Worm (Caenorhabditis elegans) whole organism, L3 larva: ENCODE measurements around the gene C05C8.7.

Experiments used
- R02D3.7 ChIP-seq: fragments of 150-350 bp; optimal IDR thresholded peaks from 2 replicates; lab custom pipeline; 2014; ENCODE audit warnings: missing biosample characterization, missing genetic modification characterization
- aly-2 ChIP-seq: fragments of 150-350 bp; optimal IDR thresholded peaks from 2 replicates; lab custom pipeline; 2014; ENCODE audit warnings: missing biosample characterization, missing genetic modification characterization
- ama-1 ChIP-seq: fragments of 150-350 bp; optimal IDR thresholded peaks from 2 replicates; lab custom pipeline; 2018
- ceh-16 ChIP-seq: sonication (generic microtip); optimal IDR thresholded peaks from 2 replicates; lab custom pipeline; 2017; ENCODE audit warnings: missing biosample characterization, missing genetic modification characterization
- ceh-28 ChIP-seq: fragments of 150-350 bp; optimal IDR thresholded peaks from 2 replicates; lab custom pipeline; 2014; ENCODE audit warnings: missing biosample characterization, missing genetic modification reagents, missing genetic modification characterization
- ceh-82 ChIP-seq: fragments of 150-350 bp; optimal IDR thresholded peaks from 2 replicates; lab custom pipeline; 2014; ENCODE audit warnings: missing biosample characterization, missing genetic modification characterization
- ceh-9 ChIP-seq: sonication (generic microtip); optimal IDR thresholded peaks from 2 replicates; lab custom pipeline; 2018; ENCODE audit warnings: missing biosample characterization, missing genetic modification characterization
- daf-12 ChIP-seq: fragments of 150-350 bp; optimal IDR thresholded peaks from 2 replicates; lab custom pipeline; 2014; ENCODE audit warnings: missing biosample characterization, missing genetic modification reagents, missing genetic modification characterization
- egl-5 ChIP-seq: fragments of 150-350 bp; optimal IDR thresholded peaks from 2 replicates; lab custom pipeline; 2017; ENCODE audit warnings: missing biosample characterization, missing genetic modification reagents, missing genetic modification characterization, inconsistent platforms
- elt-1 ChIP-seq: fragments of 150-350 bp; optimal IDR thresholded peaks from 2 replicates; lab custom pipeline; 2014; ENCODE audit warnings: missing biosample characterization, missing genetic modification characterization
- elt-2 ChIP-seq: sonication (generic microtip); optimal IDR thresholded peaks from 2 replicates; lab custom pipeline; 2016; ENCODE audit warnings: missing genetic modification reagents, mild to moderate bottlenecking, missing genetic modification characterization, missing compliant biosample characterization
- elt-3 ChIP-seq, 3 experiments: fragments of 150-350 bp in 1 of 3; sonication (generic microtip) in 2 of 3; optimal IDR thresholded peaks; 2 replicates in 2 of 3; 4 replicates in 1 of 3; lab custom pipeline; 2014 to 2017; ENCODE audit warnings: missing biosample characterization in 3 of 3, missing genetic modification characterization in 3 of 3
- eor-1 ChIP-seq, 2 experiments: fragments of 150-350 bp; optimal IDR thresholded peaks; 2 replicates each; lab custom pipeline; 2014 to 2018; ENCODE audit warnings: missing biosample characterization in 2 of 2, missing genetic modification characterization in 2 of 2
- fkh-2 ChIP-seq: fragments of 150-350 bp; optimal IDR thresholded peaks from 2 replicates; lab custom pipeline; 2014; ENCODE audit warnings: missing biosample characterization, missing genetic modification reagents, missing genetic modification characterization
- fos-1 ChIP-seq: fragments of 150-350 bp; optimal IDR thresholded peaks from 2 replicates; lab custom pipeline; 2014; ENCODE audit warnings: missing biosample characterization, missing genetic modification characterization
- hmg-11 ChIP-seq: sonication (generic microtip); optimal IDR thresholded peaks from 2 replicates; lab custom pipeline; 2016; ENCODE audit warnings: missing genetic modification characterization, missing compliant biosample characterization
- lin-15B ChIP-seq: fragments of 150-350 bp; optimal IDR thresholded peaks from 2 replicates; lab custom pipeline; 2014; ENCODE audit warnings: missing biosample characterization, missing genetic modification characterization
- lin-39 ChIP-seq: fragments of 150-350 bp; optimal IDR thresholded peaks from 2 replicates; lab custom pipeline; 2018; ENCODE audit warnings: missing biosample characterization, missing genetic modification reagents, missing genetic modification characterization
- lsy-12 ChIP-seq: sonication (generic microtip); optimal IDR thresholded peaks from 2 replicates; lab custom pipeline; 2016; ENCODE audit warnings: mild to moderate bottlenecking, missing genetic modification characterization, missing compliant biosample characterization
- mml-1 ChIP-seq: fragments of 150-350 bp; sonication (generic microtip); optimal IDR thresholded peaks from 3 replicates; lab custom pipeline; 2014; ENCODE audit warnings: missing biosample characterization, missing genetic modification characterization
- nfya-1 ChIP-seq: sonication (generic microtip); optimal IDR thresholded peaks from 2 replicates; lab custom pipeline; 2017; ENCODE audit warnings: missing genetic modification characterization, mild to moderate bottlenecking, missing compliant biosample characterization, antibody characterized with exemption, moderate library complexity; ENCODE audit not compliant: insufficient read depth
- nhr-11 ChIP-seq: fragments of 150-350 bp; optimal IDR thresholded peaks from 2 replicates; lab custom pipeline; 2014; ENCODE audit warnings: missing biosample characterization, missing genetic modification characterization
- nhr-12 ChIP-seq: fragments of 150-350 bp; optimal IDR thresholded peaks from 2 replicates; lab custom pipeline; 2014; ENCODE audit warnings: missing biosample characterization, missing genetic modification characterization
- nhr-23 ChIP-seq: fragments of 150-350 bp; optimal IDR thresholded peaks from 2 replicates; lab custom pipeline; 2014; ENCODE audit warnings: missing biosample characterization, missing genetic modification reagents, missing genetic modification characterization
- nhr-237 ChIP-seq: fragments of 150-350 bp; optimal IDR thresholded peaks from 2 replicates; lab custom pipeline; 2014; ENCODE audit warnings: missing biosample characterization, missing genetic modification characterization
- nhr-25 ChIP-seq: sonication (generic microtip); optimal IDR thresholded peaks from 2 replicates; lab custom pipeline; 2017; ENCODE audit warnings: missing biosample characterization, missing genetic modification characterization
- nhr-28 ChIP-seq: fragments of 150-350 bp; optimal IDR thresholded peaks from 2 replicates; lab custom pipeline; 2014; ENCODE audit warnings: missing biosample characterization, missing genetic modification characterization
- nhr-43 ChIP-seq: sonication (generic microtip); optimal IDR thresholded peaks from 2 replicates; lab custom pipeline; 2016; ENCODE audit warnings: mild to moderate bottlenecking, missing genetic modification characterization, missing compliant biosample characterization; ENCODE audit not compliant: poor library complexity, severe bottlenecking
- nhr-76 ChIP-seq: fragments of 150-350 bp; sonication (generic microtip); optimal IDR thresholded peaks from 5 replicates; lab custom pipeline; 2014; ENCODE audit warnings: missing biosample characterization, missing genetic modification characterization
- nhr-77 ChIP-seq: fragments of 150-350 bp; optimal IDR thresholded peaks from 2 replicates; lab custom pipeline; 2014; ENCODE audit warnings: missing biosample characterization, missing genetic modification characterization
- pha-4 ChIP-seq: fragments of 150-350 bp; optimal IDR thresholded peaks from 2 replicates; lab custom pipeline; 2014; ENCODE audit warnings: missing biosample characterization, missing genetic modification reagents, missing genetic modification characterization
- pqm-1 ChIP-seq: fragments of 150-350 bp; optimal IDR thresholded peaks from 2 replicates; lab custom pipeline; 2017; ENCODE audit warnings: missing biosample characterization, missing genetic modification characterization, inconsistent platforms
- sea-2 ChIP-seq: fragments of 150-350 bp; sonication (generic microtip); optimal IDR thresholded peaks from 4 replicates; lab custom pipeline; 2014; ENCODE audit warnings: missing biosample characterization, missing genetic modification reagents, missing genetic modification characterization
- skn-1 ChIP-seq: fragments of 150-350 bp; optimal IDR thresholded peaks from 2 replicates; lab custom pipeline; 2014; ENCODE audit warnings: missing biosample characterization, missing genetic modification characterization
- snpc-4 ChIP-seq: fragments of 150-350 bp; optimal IDR thresholded peaks from 2 replicates; lab custom pipeline; 2014; ENCODE audit warnings: missing biosample characterization, missing genetic modification characterization
- tbx-2 ChIP-seq: sonication (generic microtip); optimal IDR thresholded peaks from 2 replicates; lab custom pipeline; 2016; ENCODE audit warnings: mild to moderate bottlenecking, missing genetic modification characterization, missing compliant biosample characterization
- zag-1 ChIP-seq: fragments of 150-350 bp; optimal IDR thresholded peaks from 2 replicates; lab custom pipeline; 2014; ENCODE audit warnings: missing biosample characterization, missing genetic modification characterization
- ztf-4 ChIP-seq: fragments of 150-350 bp; optimal IDR thresholded peaks from 2 replicates; lab custom pipeline; 2014; ENCODE audit warnings: missing biosample characterization, missing genetic modification characterization

The C05C8.7 gene

ce11 chrV:7237133-7237532 lies 9.7 kb downstream of the C05C8.7 start, which contains the start of gene hyls-1:
hyls-1 (plus strand) TSS chrV:7237381.
- TF ChIP-seq pqm-1 (tag; lab: Kevin White, UChicago) (peak; percentile 31), R02D3.7 (tag; lab: Kevin White, UChicago) (peak; percentile 69), fos-1 (no peak), skn-1 (tag; lab: Kevin White, UChicago) (peak; percentile 37), nhr-28 (no peak), ama-1 (lab: Kevin White, UChicago) (peak; percentile 32), pha-4 (tag; lab: Kevin White, UChicago) (peak; percentile 96), elt-2 (tag; lab: Kevin White, UChicago) (peak; percentile 51), snpc-4 (tag; lab: Kevin White, UChicago) (peak; percentile 57), lin-39 (peak; percentile 56), nhr-43 (tag; lab: Kevin White, UChicago) (peak; percentile 92), ceh-28 (tag; lab: Kevin White, UChicago) (peak; percentile 65), lsy-12 (tag; lab: Kevin White, UChicago) (no peak), nfya-1 (tag; lab: Kevin White, UChicago) (peak; percentile 91), nhr-25 (tag; lab: Kevin White, UChicago) (peak; percentile 80), nhr-23 (tag; lab: Kevin White, UChicago) (peak; percentile 94), lin-15B (tag; lab: Kevin White, UChicago) (peak; percentile 92), hmg-11 (tag; lab: Kevin White, UChicago) (peak; percentile 86), elt-3 (tag; optimal IDR thresholded peaks at IDR 0.05; lab: Kevin White, UChicago) (no peak), egl-5 (tag; lab: Kevin White, UChicago) (peak; percentile 95), ceh-82 (tag; lab: Kevin White, UChicago) (peak; percentile 57), aly-2 (tag; lab: Kevin White, UChicago) (no peak)

ce11 chrV:7237094-7237132 lies 9.9 kb downstream of the C05C8.7 start, which contains the start of gene hpo-9:
hpo-9 (minus strand) TSS chrV:7237130.
- TF ChIP-seq zag-1 (tag; lab: Kevin White, UChicago) (no peak), nhr-237 (no peak), ztf-4 (tag; lab: Kevin White, UChicago) (no peak), lsy-12 (tag; lab: Kevin White, UChicago) (no peak), nhr-11 (tag; lab: Kevin White, UChicago) (no peak), mml-1 (no peak), nhr-43 (tag; lab: Kevin White, UChicago) (no peak), sea-2 (GFP tag; lab: Kevin White, UChicago) (no peak), nhr-12 (tag; lab: Kevin White, UChicago) (no peak), ama-1 (lab: Kevin White, UChicago) (no peak), aly-2 (tag; lab: Kevin White, UChicago) (no peak), skn-1 (tag; lab: Kevin White, UChicago) (no peak), ceh-28 (tag; lab: Kevin White, UChicago) (no peak), nhr-76 (tag; lab: Kevin White, UChicago) (no peak), eor-1 (tag; optimal IDR thresholded peaks at IDR 0.05; lab: Kevin White, UChicago) (no peak), ceh-82 (tag; lab: Kevin White, UChicago) (no peak), nhr-23 (tag; lab: Kevin White, UChicago) (no peak), nhr-25 (tag; lab: Kevin White, UChicago) (no peak), elt-3 (tag; optimal IDR thresholded peaks at IDR 0.05; lab: Kevin White, UChicago) (no peak), fkh-2 (tag; lab: Kevin White, UChicago) (no peak)
- TF ChIP-seq, all 47 proteins: peak for 0

- TF ChIP-seq nhr-25 (tag; lab: Kevin White, UChicago) (no peak), R02D3.7 (tag; lab: Kevin White, UChicago) (no peak), elt-1 (tag; lab: Kevin White, UChicago) (no peak), lin-39 (no peak), daf-12 (tag; lab: Kevin White, UChicago) (no peak), mml-1 (no peak), egl-5 (tag; lab: Kevin White, UChicago) (no peak), hmg-11 (tag; lab: Kevin White, UChicago) (no peak), nhr-28 (no peak), elt-2 (tag; lab: Kevin White, UChicago) (no peak), ceh-9 (tag; lab: Kevin White, UChicago) (no peak), sea-2 (GFP tag; lab: Kevin White, UChicago) (no peak), nhr-77 (no peak), nhr-237 (no peak), skn-1 (tag; lab: Kevin White, UChicago) (no peak), ceh-16 (tag; lab: Kevin White, UChicago) (no peak), lin-15B (tag; lab: Kevin White, UChicago) (no peak), aly-2 (tag; lab: Kevin White, UChicago) (no peak), zag-1 (tag; lab: Kevin White, UChicago) (no peak), tbx-2 (no peak)
These were observed 10.2 kb downstream of the C05C8.7 start for ce11 chrV:7236694-7237093.
